Worm (Caenorhabditis elegans): ENCODE data around the gene VY10G11R.1.
"Not testable (repeated sequence)": the region's sequence is repeated elsewhere in the genome, so short reads cannot be mapped to it uniquely, and the experiment has no call there.

The VY10G11R.1 gene

DNA sequence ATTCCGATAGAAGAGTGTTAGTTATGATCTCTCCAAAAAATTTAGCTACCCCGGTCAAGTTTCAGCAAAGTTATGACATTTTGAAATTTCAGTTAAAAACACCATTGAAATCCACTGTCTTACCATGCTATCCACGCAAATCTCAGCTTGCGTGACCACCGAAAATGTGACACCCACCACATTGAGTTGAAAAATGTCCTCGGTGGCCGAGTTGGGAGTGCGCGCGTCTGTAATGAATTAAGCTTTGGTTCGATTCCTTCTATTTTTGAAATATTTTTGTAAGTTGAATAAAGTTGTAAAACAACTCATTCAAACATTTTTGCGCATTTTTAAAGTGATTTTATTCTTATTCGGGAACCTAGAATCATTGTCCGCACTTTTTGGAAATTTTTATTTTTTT, 11.4 kb upstream of the VY10G11R.1 start:
- peak; percentile 95 for TF ChIP-seq snpc-1.2 (GFP tag; IDR thresholded peaks at IDR 0.05)
- TF ChIP-seq Y48G9A.11 (GFP tag; IDR thresholded peaks at IDR 0.05), result 0 out of 2 replicates have a peak, but pooled peaks have one; percentile 21
- TF ChIP-seq vab-7 (GFP tag; IDR thresholded peaks at IDR 0.05), result peak; percentile 63
- peak; percentile 28; the same call in 1 of the 2 replicates for TF ChIP-seq pha-4 (GFP tag; IDR thresholded peaks at IDR 0.05)
- TF ChIP-seq pha-4 (tag; optimal IDR thresholded peaks at IDR 0.05), result not testable (repeated sequence)
- peak; percentile 9; the same call in 1 of the 2 replicates for TF ChIP-seq zip-11 (GFP tag; IDR thresholded peaks at IDR 0.05)
- 0 out of 4 replicates have a peak, but pooled peaks of 1 of the 2 experiments have one; percentile 62 for TF ChIP-seq madf-5 (GFP tag; IDR thresholded peaks at IDR 0.05)
- TF ChIP-seq lin-38 (GFP tag; IDR thresholded peaks at IDR 0.05), result peak; percentile 60
- 0 out of 2 replicates have a peak, but pooled peaks have one; percentile 15 for TF ChIP-seq D1046.2 (GFP tag; IDR thresholded peaks at IDR 0.05)
- 0 out of 2 replicates have a peak, but pooled peaks have one; percentile 38 for TF ChIP-seq arid-1 (GFP tag; conservative IDR thresholded peaks at IDR 0.05)

DNA sequence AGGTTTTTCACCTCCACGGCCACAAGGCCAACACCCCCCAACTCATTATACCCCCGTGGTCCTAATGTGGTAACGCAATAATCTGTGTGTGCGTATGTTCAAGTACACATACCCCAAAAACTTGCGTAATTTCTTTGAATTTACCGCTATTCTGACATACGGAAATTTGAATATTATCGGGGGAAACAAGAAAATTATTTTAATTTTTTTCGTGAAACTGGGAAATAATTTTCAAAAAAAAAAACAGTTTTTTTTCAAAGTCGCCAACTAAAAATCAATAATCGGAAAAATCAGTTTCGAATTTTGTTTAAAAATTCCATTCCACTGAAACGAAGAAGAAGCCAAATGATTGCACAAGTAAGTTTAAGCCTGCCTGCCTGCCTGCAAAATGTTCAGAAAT, 10.1 kb upstream of the VY10G11R.1 start, which contains the start of gene Y51H4A.938:
Gene Y51H4A.938, plus strand, starts transcription at position 301 of the 400 bp plus-strand sequence.
- not testable (repeated sequence) for TF ChIP-seq nhr-77 (tag; optimal IDR thresholded peaks at IDR 0.05); dmd-8 (GFP tag; IDR thresholded peaks at IDR 0.05); attf-4 (tag; optimal IDR thresholded peaks at IDR 0.05)

DNA sequence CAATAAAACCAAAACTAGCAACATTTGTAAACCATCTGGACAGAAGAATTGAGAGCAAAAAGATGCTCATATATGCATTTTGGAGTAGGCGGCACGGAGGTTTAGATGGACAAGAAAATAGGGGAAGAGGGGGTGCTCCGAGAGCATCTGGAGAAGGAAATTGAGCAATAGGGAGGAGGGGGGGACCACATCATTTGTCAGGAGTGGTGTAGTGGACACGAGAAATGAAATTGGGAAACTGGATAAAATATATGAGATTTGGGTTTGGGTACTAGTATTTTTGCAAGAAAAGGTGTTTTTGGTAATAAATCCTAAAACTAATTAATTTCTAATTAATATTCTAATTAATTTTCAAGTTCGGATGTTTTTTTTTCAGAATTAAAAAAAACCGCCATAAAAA, 6.4 kb upstream of the VY10G11R.1 start, which contains the start of gene Y51H4A.1:
Gene Y51H4A.1, minus strand, starts transcription at position 127 of the 400 bp plus-strand sequence.
- TF ChIP-seq nhr-237 (tag; optimal IDR thresholded peaks at IDR 0.05), result no peak
- TF ChIP-seq mep-1 (tag; optimal IDR thresholded peaks at IDR 0.05), result no peak
- TF ChIP-seq aha-1 (tag), result no peak
- TF ChIP-seq dmd-9 (GFP tag; IDR thresholded peaks at IDR 0.05), result no peak
- no peak for TF ChIP-seq lsy-2 (tag; optimal IDR thresholded peaks at IDR 0.05)
- no peak for TF ChIP-seq mdl-1 (tag; optimal IDR thresholded peaks at IDR 0.05)
- no peak for TF ChIP-seq lin-29 (GFP tag; IDR thresholded peaks at IDR 0.05)
- TF ChIP-seq T26A8.4 (GFP tag; IDR thresholded peaks at IDR 0.05), result no peak
- TF ChIP-seq aly-2 (tag; optimal IDR thresholded peaks at IDR 0.05), result no peak
- TF ChIP-seq ces-1 (GFP tag; optimal IDR thresholded peaks at IDR 0.05), result no peak
- TF ChIP-seq F10B5.3 (tag; optimal IDR thresholded peaks at IDR 0.05), result no peak
- no peak for TF ChIP-seq zfp-3 (GFP tag; conservative IDR thresholded peaks at IDR 0.05)
- no peak for TF ChIP-seq fkh-10 (GFP tag; optimal IDR thresholded peaks at IDR 0.05)
- no peak for TF ChIP-seq F44E2.7 (GFP tag; IDR thresholded peaks at IDR 0.05)
- no peak for TF ChIP-seq madf-5 (GFP tag; IDR thresholded peaks at IDR 0.05)

DNA sequence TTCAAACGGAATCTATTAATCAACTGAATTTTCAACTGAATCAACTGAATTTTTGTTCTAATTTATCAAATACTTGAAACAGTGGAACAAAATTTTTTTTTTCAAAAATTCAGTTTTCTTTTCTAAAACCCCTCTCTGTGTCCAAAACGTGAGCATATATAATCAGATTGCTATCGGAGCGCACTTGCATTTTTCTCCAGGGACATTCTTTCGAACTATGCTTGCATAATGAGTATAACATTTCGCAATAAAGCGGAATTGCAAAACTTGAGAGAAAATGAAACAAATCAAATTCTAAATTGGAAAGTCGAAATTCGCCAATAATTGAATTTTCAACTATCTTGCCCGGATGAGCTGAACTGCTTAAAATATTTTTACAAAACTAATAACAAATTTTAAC, 5.3 kb upstream of the VY10G11R.1 start:
- TF ChIP-seq ceh-82 (tag; optimal IDR thresholded peaks at IDR 0.05) (no peak), ces-1 (GFP tag; optimal IDR thresholded peaks at IDR 0.05) (peak; percentile 22), saeg-2 (GFP tag; IDR thresholded peaks at IDR 0.05) (no peak), attf-4 (tag; optimal IDR thresholded peaks at IDR 0.05) (no peak), nhr-77 (tag; optimal IDR thresholded peaks at IDR 0.05) (no peak), cey-2 (tag; optimal IDR thresholded peaks at IDR 0.05; ENCODE audit: borderline replicate concordance, insufficient read depth) (no peak), R02D3.7 (tag; optimal IDR thresholded peaks at IDR 0.05) (no peak), Y5F2A.4 (GFP tag; optimal IDR thresholded peaks at IDR 0.05) (no peak)

DNA sequence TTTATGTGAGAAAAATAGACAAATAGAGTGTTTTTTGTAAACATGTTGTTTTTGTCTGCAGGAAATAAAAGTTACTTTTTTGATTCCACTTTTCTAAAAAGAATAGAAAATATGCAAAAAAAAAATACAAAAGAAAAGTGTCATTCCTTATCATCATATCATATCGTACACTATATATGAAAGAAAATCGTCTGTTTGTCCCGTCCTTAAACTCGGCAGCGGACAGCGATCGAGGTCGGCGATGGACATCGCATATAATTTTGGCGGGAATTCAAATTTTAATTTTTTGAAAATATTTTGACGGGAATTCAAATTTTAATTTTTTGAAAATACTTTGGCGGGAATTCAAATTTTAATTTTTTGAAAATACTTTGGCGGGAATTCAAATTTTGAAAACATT, 781 bp upstream of the VY10G11R.1 start:
- no peak for TF ChIP-seq mes-2 (tag; optimal IDR thresholded peaks at IDR 0.05; ENCODE audit: poor library complexity, severe bottlenecking)
- no peak for TF ChIP-seq F49E8.2 (tag; optimal IDR thresholded peaks at IDR 0.05; ENCODE audit: borderline replicate concordance)
- TF ChIP-seq snpc-1.2 (GFP tag; IDR thresholded peaks at IDR 0.05), result peak; percentile 75
